Worm (Caenorhabditis elegans): ENCODE results near the gene pes-8.

ce11 chrX:9204986-9205385 lies 46.6 kb upstream of the pes-8 start:
- no peak for TF ChIP-seq attf-4 (tag; optimal IDR thresholded peaks at IDR 0.05)
- TF ChIP-seq ceh-82 (tag; optimal IDR thresholded peaks at IDR 0.05), result no peak
- no peak for TF ChIP-seq nhr-76 (tag; optimal IDR thresholded peaks at IDR 0.05)
- no peak for TF ChIP-seq duxl-1 (tag; optimal IDR thresholded peaks at IDR 0.05; ENCODE audit: poor library complexity)
- no peak for TF ChIP-seq daf-8 (GFP tag; IDR thresholded peaks at IDR 0.05)
- TF ChIP-seq nhr-28 (tag; optimal IDR thresholded peaks at IDR 0.05), result no peak
- TF ChIP-seq snpc-4 (tag; optimal IDR thresholded peaks at IDR 0.05), result no peak
- TF ChIP-seq skn-1 (tag; optimal IDR thresholded peaks at IDR 0.05), result no peak
- no peak for TF ChIP-seq zfp-3 (GFP tag; conservative IDR thresholded peaks at IDR 0.05)
- TF ChIP-seq mdl-1 (tag; optimal IDR thresholded peaks at IDR 0.05), result no peak
